Fruit fly (Drosophila melanogaster): ENCODE measurements around the gene Rb97D.

dm6 chr3R:26923830-26924333, 48.3 kb upstream of the Rb97D start:
- TF ChIP-seq CG4496 (GFP tag; IDR thresholded peaks at IDR 0.05), result no peak
- TF ChIP-seq gl (tag; optimal IDR thresholded peaks at IDR 0.05), result no peak
- no peak for TF ChIP-seq CG9948 (tag; optimal IDR thresholded peaks at IDR 0.05)
- no peak for TF ChIP-seq CG17806 (tag; optimal IDR thresholded peaks at IDR 0.05)
- TF ChIP-seq Pif1B (GFP tag; optimal IDR thresholded peaks at IDR 0.05), result no peak
- TF ChIP-seq CG32121 (GFP tag; IDR thresholded peaks at IDR 0.05), result no peak
- TF ChIP-seq D1 (tag; optimal IDR thresholded peaks at IDR 0.05), result no peak
- TF ChIP-seq CG34367 (tag; optimal IDR thresholded peaks at IDR 0.05), result no peak
- no peak for TF ChIP-seq CG8301 (tag; optimal IDR thresholded peaks at IDR 0.05)

Data from whole organism, pupa.